Fruit fly (Drosophila melanogaster): ENCODE measurements around the gene IM33.

dm6 chr2L:3685139-3685851 is 11.2 kb downstream of the IM33 start:
- TF ChIP-seq CG6854 (GFP tag; optimal IDR thresholded peaks at IDR 0.05) (no peak), Sox102F (GFP tag; optimal IDR thresholded peaks at IDR 0.05) (no peak), cyc (GFP tag; optimal IDR thresholded peaks at IDR 0.05) (no peak), CG16779 (tag; optimal IDR thresholded peaks at IDR 0.05) (no peak), OdsH (GFP tag; optimal IDR thresholded peaks at IDR 0.05) (no peak), CG8319 (GFP tag; optimal IDR thresholded peaks at IDR 0.05) (no peak), CG6792 (GFP tag; optimal IDR thresholded peaks at IDR 0.05) (no peak), Gug (GFP tag; IDR thresholded peaks at IDR 0.05) (no peak), CG10669 (GFP tag; optimal IDR thresholded peaks at IDR 0.05) (no peak)
